Fruit fly (Drosophila melanogaster): ENCODE results near the gene CG7560.

dm6 chr3L:11458370-11458769 is 33.4 kb downstream of the CG7560 start, which contains the start of the genes CG12289 and CG7551:
- no peak for TF ChIP-seq Dll (optimal IDR thresholded peaks at IDR 0.05)
- no peak for TF ChIP-seq psq (optimal IDR thresholded peaks at IDR 0.05)
- no peak for TF ChIP-seq pan (optimal IDR thresholded peaks at IDR 0.05)
